Fruit fly (Drosophila melanogaster): ENCODE data around the gene Las.

Gene Las

dm6 chr3L:20470991-20471498 lies 38.9 kb upstream of the Las start (continued):
- TF ChIP-seq schlank (tag; optimal IDR thresholded peaks at IDR 0.05) (no peak), Xbp1 (GFP tag; optimal IDR thresholded peaks at IDR 0.05) (peak; percentile 54), Nf-YA (GFP tag; IDR thresholded peaks at IDR 0.05) (peak; percentile 53; the same call in 1 of the 2 replicates), ham (GFP tag; IDR thresholded peaks at IDR 0.05) (no peak), D19A (tag; optimal IDR thresholded peaks at IDR 0.05) (no peak), E2f2 (GFP tag; IDR thresholded peaks at IDR 0.05) (peak; percentile 39; the same call in 1 of the 2 replicates), tgo (GFP tag; IDR thresholded peaks at IDR 0.05) (peak; percentile 36; the same call in 2 of the 3 replicates), Elba2 (GFP tag; optimal IDR thresholded peaks at IDR 0.05) (no peak), MBD-R2 (GFP tag; IDR thresholded peaks at IDR 0.05) (peak; percentile 30; the same call in 1 of the 2 replicates), ase (GFP tag; IDR thresholded peaks at IDR 0.05) (peak; percentile 41; the same call in 2 of the 3 replicates), jumu (GFP tag; optimal IDR thresholded peaks at IDR 0.05) (no peak), CG11398 (GFP tag; optimal IDR thresholded peaks at IDR 0.05) (no peak), zfh2 (GFP tag; optimal IDR thresholded peaks at IDR 0.05) (no peak), tup (GFP tag; optimal IDR thresholded peaks at IDR 0.05) (no peak), yki (optimal IDR thresholded peaks at IDR 0.05) (no peak), Fer1 (GFP tag; optimal IDR thresholded peaks at IDR 0.05) (peak; percentile 63), Vsx1 (GFP tag; optimal IDR thresholded peaks at IDR 0.05) (peak; percentile 55), Sin3A (optimal IDR thresholded peaks at IDR 0.05) (no peak), Lpt (GFP tag; optimal IDR thresholded peaks at IDR 0.05) (no peak), Lim3 (GFP tag; IDR thresholded peaks at IDR 0.05) (no peak), gce (GFP tag; IDR thresholded peaks at IDR 0.05) (peak; percentile 59; the same call in 1 of the 3 replicates), CG8388 (GFP tag; optimal IDR thresholded peaks at IDR 0.05) (peak; percentile 42), CTCF (GFP tag; optimal IDR thresholded peaks at IDR 0.05) (no peak), CG16863 (GFP tag; optimal IDR thresholded peaks at IDR 0.05) (no peak), Ets65A (GFP tag) (no peak), PHDP (tag; optimal IDR thresholded peaks at IDR 0.05) (peak; percentile 51), HmgD (GFP tag; optimal IDR thresholded peaks at IDR 0.05) (no peak), chm (GFP tag; IDR thresholded peaks at IDR 0.05) (peak; percentile 53; the same call in 1 of the 2 replicates), CG2116 (GFP tag; optimal IDR thresholded peaks at IDR 0.05) (peak; percentile 16), ac (GFP tag; optimal IDR thresholded peaks at IDR 0.05) (peak; percentile 30), CG10366 (GFP tag; IDR thresholded peaks at IDR 0.05) (peak; percentile 43; the same call in 1 of the 2 replicates), CG2889 (GFP tag; IDR thresholded peaks at IDR 0.05) (peak; percentile 43; the same call in 1 of the 3 replicates), B-H2 (GFP tag; optimal IDR thresholded peaks at IDR 0.05) (no peak), CG17385 (GFP tag; optimal IDR thresholded peaks at IDR 0.05) (peak; percentile 39), BEAF-32 (GFP tag; optimal IDR thresholded peaks at IDR 0.05) (no peak), CG9932 (GFP tag; IDR thresholded peaks at IDR 0.05) (no peak), org-1 (GFP tag; optimal IDR thresholded peaks at IDR 0.05) (peak; percentile 55), CG4404 (GFP tag; IDR thresholded peaks at IDR 0.05) (0 out of 2 replicates have a peak, but pooled peaks have one; percentile 14), so (GFP tag; IDR thresholded peaks at IDR 0.05) (no peak), CG17359 (tag; optimal IDR thresholded peaks at IDR 0.05) (peak; percentile 59), emc (GFP tag; optimal IDR thresholded peaks at IDR 0.05) (no peak), Poxn (GFP tag; IDR thresholded peaks at IDR 0.05) (no peak), BtbVII (GFP tag; optimal IDR thresholded peaks at IDR 0.05) (peak; percentile 58), Hey (tag; optimal IDR thresholded peaks at IDR 0.05) (no peak), B-H1 (GFP tag; IDR thresholded peaks at IDR 0.05) (no peak), CG10321 (GFP tag; IDR thresholded peaks at IDR 0.05) (0 out of 2 replicates have a peak, but pooled peaks have one; percentile 19), mirr (GFP tag; optimal IDR thresholded peaks at IDR 0.05) (peak; percentile 48), CG6654 (GFP tag; optimal IDR thresholded peaks at IDR 0.05) (peak; percentile 15), CG8089 (GFP tag; optimal IDR thresholded peaks at IDR 0.05) (no peak), Xrp1 (GFP tag; IDR thresholded peaks at IDR 0.05) (peak; percentile 53; the same call in 1 of the 2 replicates), Fer2 (tag; optimal IDR thresholded peaks at IDR 0.05) (no peak), NC2β (GFP tag; optimal IDR thresholded peaks at IDR 0.05) (no peak), CG3726 (GFP tag; IDR thresholded peaks at IDR 0.05) (0 out of 3 replicates have a peak, but pooled peaks have one; percentile 35)

Measured in whole organism, embryonic.